Fruit fly (Drosophila melanogaster): ENCODE results near the gene CG10646.

dm6 chr3L:12453529-12453928 is 50.2 kb downstream of the CG10646 start:
- no peak for TF ChIP-seq CG9797 (GFP tag; optimal IDR thresholded peaks at IDR 0.05)
- TF ChIP-seq Med (GFP tag): no peak
- TF ChIP-seq CG7928 (GFP tag; optimal IDR thresholded peaks at IDR 0.05): no peak
- TF ChIP-seq odd (GFP tag; optimal IDR thresholded peaks at IDR 0.05): no peak
- no peak for TF ChIP-seq aop (GFP tag; IDR thresholded peaks at IDR 0.05)
- no peak for TF ChIP-seq tup (GFP tag; optimal IDR thresholded peaks at IDR 0.05)
- TF ChIP-seq CG1647 (GFP tag; optimal IDR thresholded peaks at IDR 0.05): no peak
- TF ChIP-seq CG2678 (tag; optimal IDR thresholded peaks at IDR 0.05): no peak
- TF ChIP-seq sim (GFP tag; IDR thresholded peaks at IDR 0.05): no peak
